Fruit fly (Drosophila melanogaster): Measurements from ENCODE around the gene ZIPIC.

- TF ChIP-seq pan (optimal IDR thresholded peaks at IDR 0.05) (no peak), lola (GFP tag; optimal IDR thresholded peaks at IDR 0.05) (no peak), fru (GFP tag; optimal IDR thresholded peaks at IDR 0.05) (no peak), psq (GFP tag; optimal IDR thresholded peaks at IDR 0.05) (no peak), ey (GFP tag; optimal IDR thresholded peaks at IDR 0.05) (no peak)
Observed at dm6 chr3R:30060451-30061153, 23.9 kb upstream of the ZIPIC start.

All from whole organism, wandering third instar larva.